Worm (Caenorhabditis elegans) whole organism, L4/young adult: Measurements from ENCODE around the gene C24D10.4.
"Not testable (repeated sequence)": the region's sequence is repeated elsewhere in the genome, so short reads cannot be mapped to it uniquely, and the experiment has no call there.

Experiments
- W03F9.2 ChIP-seq: fragments of 150-350 bp; optimal IDR thresholded peaks from 2 replicates; lab custom pipeline; 2014; ENCODE audit warnings: missing biosample characterization, missing genetic modification characterization
- dao-5 ChIP-seq: sonication (generic microtip); optimal IDR thresholded peaks from 2 replicates; lab custom pipeline; 2016; ENCODE audit warnings: missing genotype, missing genetic modification characterization, moderate library complexity, missing compliant biosample characterization
- him-1 ChIP-seq: sonication (generic microtip); optimal IDR thresholded peaks from 2 replicates; lab custom pipeline; 2016; ENCODE audit warnings: missing genotype, missing genetic modification reagents, missing genetic modification characterization, missing compliant biosample characterization

Gene C24D10.4

DNA sequence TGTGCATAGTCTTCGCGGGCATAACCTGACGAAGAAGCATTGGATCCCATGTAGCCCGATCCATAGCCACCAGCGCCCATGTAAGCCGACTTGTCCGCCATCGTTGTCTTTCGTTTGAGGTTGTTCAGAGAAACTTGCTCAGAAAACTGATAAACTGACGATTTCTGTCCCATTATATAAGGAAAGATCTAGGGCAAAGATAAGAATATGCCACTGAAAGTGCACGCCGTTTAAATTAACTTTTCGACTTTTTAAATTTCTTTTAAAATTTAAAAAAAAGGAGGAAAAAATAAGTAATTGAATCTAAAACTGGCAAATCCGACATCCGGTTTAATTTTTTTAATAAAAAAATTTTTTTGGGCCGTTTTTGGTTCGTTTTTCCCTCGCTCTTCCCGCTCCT lies 5.3 kb downstream of the C24D10.4 start, which contains the start of gene nspd-6:
TSS of gene nspd-6 (minus strand) at position 101 of the 400 bp plus-strand sequence.
- TF ChIP-seq W03F9.2 (tag; lab: Kevin White, UChicago); him-1 (tag; lab: Kevin White, UChicago); dao-5: not testable (repeated sequence)

DNA sequence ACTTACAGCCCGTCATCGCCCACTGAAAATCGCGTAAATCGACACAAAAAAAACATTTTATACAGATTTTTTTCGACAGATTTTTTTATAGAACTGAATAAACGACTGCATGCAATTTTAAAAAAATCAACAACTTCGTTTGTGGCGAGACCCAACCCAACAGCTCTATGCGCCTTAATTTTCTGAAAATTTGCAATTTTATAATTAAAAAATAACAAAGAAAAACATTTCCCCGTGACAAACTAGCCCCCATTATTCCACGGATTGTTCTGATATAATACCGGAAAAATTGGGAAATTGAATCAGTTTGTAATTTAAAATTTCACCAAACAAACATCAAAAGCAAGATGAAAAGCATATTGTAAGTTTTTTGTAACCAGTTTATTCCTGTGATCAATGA lies 5.7 kb downstream of the C24D10.4 start, which contains the start of gene ptp-5.1:
TSS of gene ptp-5.1 (plus strand) at position 301 of the 400 bp plus-strand sequence.
- TF ChIP-seq him-1 (tag; lab: Kevin White, UChicago) (no peak), W03F9.2 (tag; lab: Kevin White, UChicago) (no peak), dao-5 (no peak)

DNA sequence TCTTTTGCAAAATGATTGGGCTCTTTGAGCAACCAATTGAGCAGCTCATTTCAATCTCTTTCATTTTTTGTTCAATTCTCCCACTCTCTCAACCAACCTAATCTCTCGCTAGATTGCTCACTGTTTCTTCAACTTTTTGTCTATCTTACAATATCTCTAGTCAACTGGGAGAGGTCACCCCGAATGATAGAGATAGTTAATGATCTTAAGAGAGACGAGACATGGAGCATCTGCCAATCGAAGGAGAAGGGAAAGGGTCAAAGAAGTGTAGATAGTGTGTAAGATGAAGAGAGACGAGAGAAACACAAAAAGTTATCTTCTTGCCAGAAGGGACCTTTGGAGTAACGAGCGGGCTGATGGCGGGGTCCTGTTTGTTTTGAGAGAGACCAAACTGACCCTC lies 9.0 kb downstream of the C24D10.4 start:
- TF ChIP-seq W03F9.2 (tag; lab: Kevin White, UChicago): no peak
- no peak for TF ChIP-seq him-1 (tag; lab: Kevin White, UChicago)
- no peak for TF ChIP-seq dao-5

DNA sequence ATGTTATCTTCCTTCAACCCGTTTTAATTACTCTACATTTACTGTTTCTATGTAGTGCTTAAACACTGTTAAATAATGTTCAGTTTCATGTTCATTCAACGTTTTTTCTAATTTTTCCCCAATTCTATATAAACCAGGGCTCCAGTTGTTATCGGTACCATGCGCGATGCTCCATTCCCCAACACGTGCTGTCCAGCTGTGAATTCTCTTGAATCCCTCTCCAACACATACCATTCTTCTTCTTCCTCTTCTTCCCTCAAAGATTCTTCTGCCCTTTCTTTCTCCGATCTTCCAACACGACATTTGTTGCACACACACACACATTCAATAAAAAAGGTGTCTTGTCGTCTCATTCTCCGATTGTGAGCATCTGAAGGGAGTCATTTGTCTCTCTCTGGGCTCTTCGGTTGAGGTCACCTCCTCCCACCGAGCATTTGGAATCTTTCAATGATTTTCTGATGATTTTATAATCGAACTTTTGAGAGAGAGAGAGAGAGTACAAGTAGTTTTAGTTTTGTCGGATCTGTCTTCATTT lies 11.7 kb downstream of the C24D10.4 start:
- TF ChIP-seq W03F9.2 (tag; lab: Kevin White, UChicago): no peak
- TF ChIP-seq dao-5: no peak
- no peak for TF ChIP-seq him-1 (tag; lab: Kevin White, UChicago)

DNA sequence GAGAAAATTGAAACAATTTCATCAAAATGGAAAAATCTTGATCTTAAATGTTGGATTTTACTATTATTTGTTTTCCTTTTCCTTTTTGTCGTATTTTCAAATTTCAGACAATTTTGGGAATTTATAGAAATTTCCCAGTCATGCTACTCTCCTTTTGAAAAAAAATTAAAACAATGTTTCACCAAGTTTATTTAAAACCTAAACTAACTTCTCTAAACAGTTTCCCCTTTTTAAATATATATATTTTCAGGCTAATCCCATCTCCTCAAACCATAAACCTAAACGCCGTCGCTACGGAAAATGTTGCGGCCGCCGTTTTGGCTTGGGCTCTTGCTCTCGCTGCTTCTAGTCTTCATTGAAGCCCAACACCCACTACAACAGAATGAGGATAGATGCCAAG lies 12.7 kb downstream of the C24D10.4 start, which contains the start of gene lam-1:
TSS of gene lam-1 (plus strand) at position 301 of the 400 bp plus-strand sequence.
- TF ChIP-seq W03F9.2 (tag; lab: Kevin White, UChicago) (no peak), him-1 (tag; lab: Kevin White, UChicago) (no peak), dao-5 (no peak)

DNA sequence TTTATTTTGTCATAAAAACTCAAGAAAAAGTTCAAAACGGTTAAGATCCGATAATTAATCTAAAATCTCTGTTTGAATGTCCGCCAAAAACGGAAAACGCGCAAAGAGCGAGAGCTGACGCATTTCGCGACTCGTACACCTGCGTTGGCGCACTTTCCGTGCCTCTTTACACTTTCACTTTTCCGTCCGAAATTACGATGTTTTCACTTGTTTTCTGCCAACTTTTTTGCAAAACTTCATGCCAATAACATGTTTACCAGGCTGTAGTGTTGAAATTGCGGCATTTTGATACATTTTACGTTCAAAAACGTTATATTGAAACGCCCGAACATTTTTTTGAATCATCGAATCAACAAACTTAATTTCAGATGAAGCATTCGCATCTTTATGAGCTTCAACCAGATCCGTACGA lies 23.4 kb downstream of the C24D10.4 start, which contains the start of gene W03F8.4:
TSS of gene W03F8.4 (plus strand) at position 369 of the 412 bp plus-strand sequence.
- peak; percentile 93 for TF ChIP-seq W03F9.2 (tag; lab: Kevin White, UChicago)
- no peak for TF ChIP-seq dao-5
- no peak for TF ChIP-seq him-1 (tag; lab: Kevin White, UChicago)

DNA sequence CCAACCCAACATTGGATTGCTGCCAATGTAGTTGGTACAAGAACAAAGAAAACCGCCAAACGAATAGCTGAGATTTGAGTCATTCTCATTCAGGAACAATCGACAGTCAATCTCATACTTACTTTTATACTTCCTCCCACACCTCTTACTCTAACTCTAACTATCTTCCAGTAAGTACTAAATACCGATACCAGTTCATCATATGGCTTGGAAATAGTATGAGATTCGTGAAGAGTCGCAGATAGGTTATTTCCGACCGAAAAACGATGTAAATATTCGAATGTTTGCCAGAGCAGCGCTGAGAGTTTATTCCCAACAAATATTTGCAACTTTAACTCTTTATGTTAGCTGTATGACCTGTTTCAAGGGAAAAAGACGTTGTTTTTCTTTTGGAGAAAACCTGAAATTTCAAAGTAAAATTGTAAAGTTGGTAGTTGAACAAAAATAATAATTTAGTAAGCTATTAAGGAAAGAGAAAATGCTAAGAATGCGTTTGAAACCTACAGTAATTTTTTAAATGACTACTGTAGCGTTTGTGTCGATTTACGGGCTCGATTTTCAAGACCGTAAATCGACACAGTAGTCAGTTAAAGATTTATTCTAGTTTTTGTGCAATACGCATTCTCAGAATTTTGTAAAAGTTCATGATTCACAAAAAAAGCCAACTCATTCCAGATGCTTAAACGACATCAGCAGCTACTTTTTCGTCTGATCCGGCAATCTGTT lies 26.3 kb downstream of the C24D10.4 start, which contains the start of the genes W03F8.6 and mtrf-1L:
TSS of gene W03F8.6 (minus strand) at position 101 of the 726 bp plus-strand sequence.
TSS of gene mtrf-1L (plus strand) at position 676 of the 726 bp plus-strand sequence.
- TF ChIP-seq dao-5: no peak
- no peak for TF ChIP-seq W03F9.2 (tag; lab: Kevin White, UChicago)
- no peak for TF ChIP-seq him-1 (tag; lab: Kevin White, UChicago)

DNA sequence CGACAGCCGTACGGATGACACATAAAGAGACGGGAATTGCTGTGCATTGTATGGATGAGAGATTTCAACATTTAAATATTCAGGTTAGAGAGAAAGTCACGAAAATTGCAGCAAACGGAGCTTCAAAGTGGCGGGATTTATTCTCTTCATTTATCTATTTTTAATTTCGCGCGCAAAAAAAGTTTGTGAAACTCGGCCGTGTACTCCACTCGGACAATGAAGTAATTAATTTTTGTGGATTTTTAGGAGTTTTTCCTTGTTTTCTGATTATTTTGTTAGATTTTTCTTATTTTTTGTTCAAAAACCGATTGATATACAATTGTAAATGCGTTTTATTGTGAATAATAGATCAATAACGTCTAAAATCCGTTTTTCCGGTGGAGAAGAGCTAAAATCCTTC lies 27.7 kb downstream of the C24D10.4 start:
- TF ChIP-seq W03F9.2 (tag; lab: Kevin White, UChicago) (no peak), him-1 (tag; lab: Kevin White, UChicago) (no peak), dao-5 (no peak)

DNA sequence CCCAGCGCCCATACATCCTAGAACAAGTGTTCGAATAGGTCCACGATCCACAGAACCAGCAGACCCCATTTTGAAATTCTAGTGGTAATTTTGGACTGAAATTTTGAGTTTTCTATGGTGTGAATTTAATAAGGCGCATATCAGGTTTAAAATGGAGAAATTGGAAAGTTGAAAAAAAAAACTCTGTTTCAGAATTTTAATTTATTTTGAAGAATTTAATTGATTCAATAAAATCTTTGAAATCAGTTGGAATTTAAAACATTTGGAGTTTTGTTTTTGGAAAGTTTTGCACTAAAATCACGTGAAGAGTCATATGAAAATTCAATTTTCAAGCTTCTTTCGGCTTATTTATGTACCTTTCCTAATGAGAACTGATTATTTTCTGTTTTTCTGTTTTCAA lies 35.2 kb downstream of the C24D10.4 start, which contains the start of gene gpa-18:
TSS of gene gpa-18 (minus strand) at position 101 of the 400 bp plus-strand sequence.
- TF ChIP-seq W03F9.2 (tag; lab: Kevin White, UChicago): no peak
- TF ChIP-seq him-1 (tag; lab: Kevin White, UChicago): no peak
- no peak for TF ChIP-seq dao-5

DNA sequence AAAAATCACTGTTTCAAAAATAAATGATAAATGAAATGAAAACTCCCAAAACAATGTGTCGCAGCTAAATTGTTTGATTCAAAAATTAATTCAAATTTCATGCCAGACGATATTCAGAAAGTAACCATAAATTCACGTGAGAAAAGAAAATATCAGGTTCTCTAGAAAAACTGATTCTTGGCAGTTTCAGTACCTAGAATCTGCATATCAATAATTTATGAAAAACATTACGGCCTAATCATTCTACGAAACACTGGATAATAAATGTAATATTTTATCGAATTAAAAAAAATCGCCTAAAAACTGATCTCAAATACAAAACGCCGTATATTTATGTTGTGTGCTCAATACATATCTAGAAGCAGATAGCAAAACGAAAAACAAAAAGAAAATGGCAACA lies 40.5 kb downstream of the C24D10.4 start:
- TF ChIP-seq him-1 (tag; lab: Kevin White, UChicago): no peak
- no peak for TF ChIP-seq dao-5
- TF ChIP-seq W03F9.2 (tag; lab: Kevin White, UChicago): no peak

DNA sequence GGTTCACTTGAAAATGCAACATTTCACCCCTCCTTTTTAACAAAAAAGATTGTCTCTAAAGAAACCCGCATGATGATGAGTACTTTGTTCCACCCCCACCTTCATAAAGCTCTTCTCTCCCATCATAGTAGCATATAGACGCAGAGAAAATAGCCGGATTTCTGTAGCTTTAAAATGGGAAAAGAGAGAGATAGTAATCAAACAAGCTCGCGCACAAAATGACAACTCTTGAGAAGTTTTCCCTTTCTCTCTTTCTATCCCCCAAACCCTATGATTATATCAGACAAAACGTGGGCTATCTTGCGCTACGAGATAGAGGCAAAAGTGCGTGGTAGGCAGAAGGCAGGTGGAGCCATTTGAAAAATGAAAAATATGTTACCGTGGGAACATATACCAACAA lies 42.3 kb downstream of the C24D10.4 start:
- no peak for TF ChIP-seq dao-5

DNA sequence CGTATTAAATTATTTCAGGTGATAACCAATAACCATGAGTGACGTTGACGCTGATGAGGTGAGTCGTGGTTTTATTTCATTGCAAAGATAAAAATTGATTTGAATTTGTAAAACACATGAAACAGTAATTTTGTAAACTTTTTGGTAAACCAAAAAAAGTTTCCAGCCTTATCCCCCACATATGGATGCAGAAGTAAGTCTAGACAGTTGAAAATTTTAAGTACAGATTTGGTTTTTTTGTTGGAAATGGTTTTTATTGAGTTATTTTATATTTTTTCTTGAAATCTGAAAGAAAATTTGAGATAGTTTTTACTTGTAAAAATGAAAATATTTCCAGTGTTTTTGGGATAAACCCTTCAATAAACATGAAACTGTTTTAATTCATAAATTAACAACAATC lies 44.3 kb downstream of the C24D10.4 start, which contains the start of gene tni-4:
TSS of gene tni-4 (plus strand) at position 19 of the 400 bp plus-strand sequence.
- TF ChIP-seq dao-5 (no peak), W03F9.2 (tag; lab: Kevin White, UChicago) (no peak), him-1 (tag; lab: Kevin White, UChicago) (no peak)

DNA sequence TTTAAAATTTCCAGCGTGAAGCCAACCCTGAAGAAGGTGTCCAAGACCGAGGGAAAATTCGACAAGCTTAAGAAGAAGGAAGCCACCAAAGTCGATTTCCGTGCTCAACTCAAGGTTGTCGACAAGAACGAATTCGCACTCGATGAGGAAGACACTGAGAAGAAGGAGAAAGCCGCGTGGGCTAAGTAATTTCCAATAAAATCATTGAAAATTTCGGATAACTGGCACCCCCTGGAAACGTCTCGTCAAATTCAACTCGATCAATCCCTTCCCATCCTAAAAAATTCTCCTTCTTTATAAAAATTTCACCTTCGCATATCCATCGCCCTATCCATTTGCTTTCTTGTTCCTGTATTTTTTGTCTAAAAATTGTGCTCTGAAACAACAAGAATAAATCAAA lies 46.4 kb downstream of the C24D10.4 start:
- no peak for TF ChIP-seq W03F9.2 (tag; lab: Kevin White, UChicago)
- TF ChIP-seq dao-5: no peak
- no peak for TF ChIP-seq him-1 (tag; lab: Kevin White, UChicago)

DNA sequence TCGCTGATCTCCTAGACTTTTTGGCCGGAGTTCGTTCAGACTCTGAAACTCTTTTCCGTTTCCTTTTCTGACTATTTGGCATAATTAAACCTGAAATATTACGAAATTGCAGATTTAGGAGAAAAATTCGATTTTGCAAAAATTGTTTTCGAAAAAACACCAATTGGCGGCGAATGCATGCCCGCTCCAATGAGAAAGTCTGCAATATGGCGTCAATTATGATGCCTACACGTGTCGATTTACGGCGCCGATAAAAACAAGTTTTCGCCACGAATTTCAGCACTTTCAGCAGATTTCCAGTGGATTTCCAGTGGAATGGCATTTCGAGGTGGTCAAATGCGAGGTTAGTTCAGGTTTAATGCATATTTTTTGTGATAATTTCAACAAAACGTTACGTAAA lies 49.1 kb downstream of the C24D10.4 start, which contains the start of the genes Y59E9AL.36 and nbet-1:
TSS of gene Y59E9AL.36 (minus strand) at position 92 of the 400 bp plus-strand sequence.
TSS of gene nbet-1 (plus strand) at position 112 of the 400 bp plus-strand sequence.
- TF ChIP-seq him-1 (tag; lab: Kevin White, UChicago) (no peak), dao-5 (no peak), W03F9.2 (tag; lab: Kevin White, UChicago) (peak; percentile 64)
